Worm (Caenorhabditis elegans) whole organism, L2 larva: Measurements from ENCODE around the gene str-159.

Source experiments
- F13H6.1 ChIP-seq: sonication (generic microtip); optimal IDR thresholded peaks from 2 replicates; lab custom pipeline; 2016; ENCODE audit warnings: missing genetic modification characterization, missing compliant biosample characterization
- R02D3.7 ChIP-seq: fragments of 150-350 bp; optimal IDR thresholded peaks from 2 replicates; lab custom pipeline; 2014; ENCODE audit warnings: missing biosample characterization, missing genetic modification characterization
- Y55F3AM.14 ChIP-seq: fragments of 200-800 bp; sonication (Bioruptor generic); optimal IDR thresholded peaks from 2 replicates; lab custom pipeline; 2018; ENCODE audit warnings: mild to moderate bottlenecking, missing genetic modification characterization, missing compliant biosample characterization
- ZK546.5 ChIP-seq: sonication (generic microtip); optimal IDR thresholded peaks from 2 replicates; lab custom pipeline; 2017; ENCODE audit warnings: missing biosample characterization, missing genetic modification characterization
- alr-1 ChIP-seq: fragments of 150-350 bp; optimal IDR thresholded peaks from 2 replicates; lab custom pipeline; 2014; ENCODE audit warnings: missing biosample characterization, missing genetic modification characterization
- aly-2 ChIP-seq: fragments of 150-350 bp; optimal IDR thresholded peaks from 2 replicates; lab custom pipeline; 2014; ENCODE audit warnings: missing biosample characterization, missing genetic modification characterization
- ama-1 ChIP-seq: fragments of 150-350 bp; optimal IDR thresholded peaks from 2 replicates; lab custom pipeline; 2018; ENCODE audit warnings: inconsistent platforms
- blmp-1 ChIP-seq: sonication (generic microtip); optimal IDR thresholded peaks from 2 replicates; lab custom pipeline; 2017; ENCODE audit warnings: missing genetic modification characterization, mild to moderate bottlenecking, missing compliant biosample characterization, antibody characterized with exemption, moderate library complexity; ENCODE audit not compliant: insufficient read depth
- ceh-82 ChIP-seq: fragments of 150-350 bp; optimal IDR thresholded peaks from 2 replicates; lab custom pipeline; 2014; ENCODE audit warnings: missing biosample characterization, missing genetic modification characterization
- crh-2 ChIP-seq: sonication (generic microtip); optimal IDR thresholded peaks from 2 replicates; lab custom pipeline; 2017; ENCODE audit warnings: missing biosample characterization, missing genetic modification characterization
- dmd-4 ChIP-seq: sonication (generic microtip); optimal IDR thresholded peaks from 2 replicates; lab custom pipeline; 2017; ENCODE audit warnings: missing biosample characterization, missing genetic modification characterization
- egl-27 ChIP-seq: sonication (generic microtip); optimal IDR thresholded peaks from 3 replicates; lab custom pipeline; 2017; ENCODE audit warnings: missing biosample characterization, missing genetic modification reagents, missing genetic modification characterization
- elt-1 ChIP-seq: fragments of 150-350 bp; optimal IDR thresholded peaks from 2 replicates; lab custom pipeline; 2014; ENCODE audit warnings: missing biosample characterization, missing genetic modification characterization
- elt-3 ChIP-seq: sonication (generic microtip); optimal IDR thresholded peaks from 2 replicates; lab custom pipeline; 2017; ENCODE audit warnings: missing biosample characterization, missing genetic modification characterization
- fos-1 ChIP-seq: fragments of 150-350 bp; optimal IDR thresholded peaks from 2 replicates; lab custom pipeline; 2014; ENCODE audit warnings: missing biosample characterization, missing genetic modification characterization
- gmeb-1 ChIP-seq: fragments of 150-350 bp; optimal IDR thresholded peaks from 2 replicates; lab custom pipeline; 2014; ENCODE audit warnings: missing biosample characterization, missing genetic modification characterization
- lin-11 ChIP-seq: fragments of 150-350 bp; sonication (generic microtip); optimal IDR thresholded peaks from 2 replicates; lab custom pipeline; 2014; ENCODE audit warnings: missing biosample characterization, missing genetic modification characterization, inconsistent platforms, mixed read lengths
- lin-13 ChIP-seq: fragments of 150-350 bp; optimal IDR thresholded peaks from 2 replicates; lab custom pipeline; 2014; ENCODE audit warnings: missing biosample characterization, missing genetic modification reagents, missing genetic modification characterization
- lsy-2 ChIP-seq, 2 experiments: fragments of 150-350 bp in 1 of 2; sonication (generic microtip) in 1 of 2; optimal IDR thresholded peaks; 2 replicates each; lab custom pipeline; 2014 to 2017; ENCODE audit warnings: missing biosample characterization in 2 of 2, missing genetic modification characterization in 2 of 2
- mab-5 ChIP-seq: fragments of 150-350 bp; optimal IDR thresholded peaks from 2 replicates; lab custom pipeline; 2014; ENCODE audit warnings: missing biosample characterization, missing genetic modification characterization
- mbf-1 ChIP-seq: sonication (generic microtip); optimal IDR thresholded peaks from 2 replicates; lab custom pipeline; 2017; ENCODE audit warnings: missing biosample characterization, missing genetic modification characterization
- mdl-1 ChIP-seq, 2 experiments: fragments of 150-350 bp in 1 of 2; sonication (generic microtip) in 1 of 2; optimal IDR thresholded peaks; 2 replicates each; lab custom pipeline; 2017; ENCODE audit warnings: missing biosample characterization in 2 of 2, missing genetic modification characterization in 2 of 2
- nhr-10 ChIP-seq: sonication (generic microtip); optimal IDR thresholded peaks from 2 replicates; lab custom pipeline; 2017; ENCODE audit warnings: missing biosample characterization, missing genetic modification characterization
- nhr-11 ChIP-seq: fragments of 150-350 bp; optimal IDR thresholded peaks from 2 replicates; lab custom pipeline; 2014; ENCODE audit warnings: missing biosample characterization, missing genetic modification characterization
- nhr-12 ChIP-seq: fragments of 150-350 bp; optimal IDR thresholded peaks from 2 replicates; lab custom pipeline; 2014; ENCODE audit warnings: missing biosample characterization, missing genetic modification characterization
- nhr-21 ChIP-seq: fragments of 150-350 bp; optimal IDR thresholded peaks from 2 replicates; lab custom pipeline; 2014; ENCODE audit warnings: missing biosample characterization, missing genetic modification characterization
- nhr-237 ChIP-seq: fragments of 150-350 bp; optimal IDR thresholded peaks from 2 replicates; lab custom pipeline; 2014; ENCODE audit warnings: missing biosample characterization, missing genetic modification characterization
- nhr-25 ChIP-seq: fragments of 150-350 bp; sonication (generic microtip); optimal IDR thresholded peaks from 3 replicates; lab custom pipeline; 2014; ENCODE audit warnings: missing biosample characterization, missing genetic modification characterization
- nhr-77 ChIP-seq: fragments of 150-350 bp; optimal IDR thresholded peaks from 2 replicates; lab custom pipeline; 2014; ENCODE audit warnings: missing biosample characterization, missing genetic modification characterization
- peb-1 ChIP-seq: fragments of 150-350 bp; optimal IDR thresholded peaks from 2 replicates; lab custom pipeline; 2014; ENCODE audit warnings: missing biosample characterization, missing genetic modification characterization
- sem-4 ChIP-seq: fragments of 150-350 bp; optimal IDR thresholded peaks from 2 replicates; lab custom pipeline; 2014; ENCODE audit warnings: missing biosample characterization, missing genetic modification reagents, missing genetic modification characterization
- skn-1 ChIP-seq: sonication (generic microtip); optimal IDR thresholded peaks from 2 replicates; lab custom pipeline; 2017; ENCODE audit warnings: missing biosample characterization, missing genetic modification characterization
- sma-3 ChIP-seq: sonication (generic microtip); optimal IDR thresholded peaks from 2 replicates; lab custom pipeline; 2016; ENCODE audit warnings: missing genetic modification reagents, missing genetic modification characterization, missing compliant biosample characterization
- snpc-4 ChIP-seq: fragments of 150-350 bp; optimal IDR thresholded peaks from 2 replicates; lab custom pipeline; 2014; ENCODE audit warnings: missing biosample characterization, missing genetic modification characterization
- unc-39 ChIP-seq: fragments of 150-350 bp; optimal IDR thresholded peaks from 2 replicates; lab custom pipeline; 2014; ENCODE audit warnings: missing biosample characterization, missing genetic modification characterization
- unc-55 ChIP-seq: fragments of 150-350 bp; sonication (generic microtip); optimal IDR thresholded peaks from 3 replicates; lab custom pipeline; 2014; ENCODE audit warnings: missing biosample characterization, missing genetic modification reagents, missing genetic modification characterization
- unc-62 ChIP-seq: fragments of 150-350 bp; optimal IDR thresholded peaks from 2 replicates; lab custom pipeline; 2014; ENCODE audit warnings: missing biosample characterization, missing genetic modification reagents, missing genetic modification characterization
- zag-1 ChIP-seq: fragments of 150-350 bp; optimal IDR thresholded peaks from 2 replicates; lab custom pipeline; 2014; ENCODE audit warnings: missing biosample characterization, missing genetic modification characterization
- ztf-1 ChIP-seq: fragments of 200-800 bp; sonication (Bioruptor generic); conservative IDR thresholded peaks from 2 replicates; pipeline ENCODE4 v1.3.6; 2022; ENCODE audit warnings: missing genetic modification characterization, missing compliant biosample characterization
- ztf-4 ChIP-seq: fragments of 150-350 bp; optimal IDR thresholded peaks from 2 replicates; lab custom pipeline; 2014; ENCODE audit warnings: missing biosample characterization, missing genetic modification characterization

Gene str-159

ce11 chrIV:4905645-4906135 is 3.4 kb upstream of the str-159 start, which contains the start of gene T08B6.4:
TSS of gene T08B6.4 (plus strand) at chrIV:4905695.
- TF ChIP-seq sma-3 (no peak), fos-1 (tag; lab: Kevin White, UChicago) (no peak), blmp-1 (tag; lab: Kevin White, UChicago) (no peak)

- TF ChIP-seq gmeb-1 (tag; lab: Kevin White, UChicago), result no peak
- TF ChIP-seq lin-13 (GFP tag; lab: Kevin White, UChicago), result no peak
- TF ChIP-seq ZK546.5 (tag; lab: Kevin White, UChicago), result no peak
- no peak for TF ChIP-seq ztf-1 (GFP tag; lab: Robert Waterston, UW)
- TF ChIP-seq dmd-4, result no peak
- no peak for TF ChIP-seq R02D3.7 (tag; lab: Kevin White, UChicago)
- no peak for TF ChIP-seq nhr-21 (tag; lab: Kevin White, UChicago)
- TF ChIP-seq sma-3, result no peak
- no peak for TF ChIP-seq elt-3
- TF ChIP-seq, all 48 proteins: peak for 0
These were observed 4.0 kb downstream of the str-159 start, which contains the start of gene str-156 for ce11 chrIV:4913090-4913489. TSS of gene str-156 (plus strand) at chrIV:4913390.

- TF ChIP-seq skn-1 (tag; lab: Kevin White, UChicago) (no peak), unc-62 (no peak), ama-1 (no peak), mdl-1 (tag; optimal IDR thresholded peaks at IDR 0.05; lab: Kevin White, UChicago) (no peak), gmeb-1 (tag; lab: Kevin White, UChicago) (no peak), nhr-25 (tag; lab: Kevin White, UChicago) (no peak), Y55F3AM.14 (GFP tag; lab: Kevin White, UChicago) (no peak), ztf-4 (tag; lab: Kevin White, UChicago) (no peak), sem-4 (no peak), nhr-10 (tag; lab: Kevin White, UChicago) (no peak), lin-11 (tag; lab: Kevin White, UChicago) (no peak), ZK546.5 (tag; lab: Kevin White, UChicago) (no peak)
These were observed 6.5 kb downstream of the str-159 start, which contains the start of gene str-155 for ce11 chrIV:4915689-4916088. TSS of gene str-155 (plus strand) at chrIV:4915989.

ce11 chrIV:4917774-4918173 is 8.6 kb downstream of the str-159 start, which contains the start of gene str-158:
TSS of gene str-158 (plus strand) at chrIV:4918074.
- TF ChIP-seq unc-39 (no peak), nhr-10 (tag; lab: Kevin White, UChicago) (no peak), elt-1 (no peak), nhr-77 (tag; lab: Kevin White, UChicago) (no peak), egl-27 (tag; lab: Kevin White, UChicago) (no peak)

ce11 chrIV:4930045-4930444 is 20.9 kb downstream of the str-159 start, which contains the start of gene Y9C9A.8:
TSS of gene Y9C9A.8 (plus strand) at chrIV:4930345.
- TF ChIP-seq nhr-10 (tag; lab: Kevin White, UChicago), result no peak
- TF ChIP-seq fos-1 (tag; lab: Kevin White, UChicago), result peak; percentile 13
- TF ChIP-seq, all 48 proteins: peak for 1

- TF ChIP-seq unc-55 (no peak), Y55F3AM.14 (GFP tag; lab: Kevin White, UChicago) (no peak), lsy-2 (tag; optimal IDR thresholded peaks at IDR 0.05; lab: Kevin White, UChicago) (no peak), nhr-77 (tag; lab: Kevin White, UChicago) (no peak), elt-1 (no peak), nhr-12 (no peak), R02D3.7 (tag; lab: Kevin White, UChicago) (no peak), alr-1 (tag; lab: Kevin White, UChicago) (no peak), unc-62 (no peak), F13H6.1 (tag; lab: Kevin White, UChicago) (no peak), nhr-21 (tag; lab: Kevin White, UChicago) (peak; percentile 24), mab-5 (tag; lab: Kevin White, UChicago) (no peak), dmd-4 (no peak), skn-1 (tag; lab: Kevin White, UChicago) (no peak), elt-3 (no peak), crh-2 (peak; percentile 19), zag-1 (no peak), blmp-1 (tag; lab: Kevin White, UChicago) (no peak), nhr-11 (tag; lab: Kevin White, UChicago) (no peak), snpc-4 (peak; percentile 92), mdl-1 (tag; optimal IDR thresholded peaks at IDR 0.05; lab: Kevin White, UChicago) (no peak), ceh-82 (tag; lab: Kevin White, UChicago) (no peak), sem-4 (no peak), ztf-4 (tag; lab: Kevin White, UChicago) (no peak), ztf-1 (GFP tag; lab: Robert Waterston, UW) (no peak), mbf-1 (tag; lab: Kevin White, UChicago) (no peak), aly-2 (no peak), peb-1 (no peak), nhr-25 (tag; lab: Kevin White, UChicago) (no peak), nhr-237 (tag; lab: Kevin White, UChicago) (no peak), fos-1 (tag; lab: Kevin White, UChicago) (no peak)
These were observed 21.7 kb downstream of the str-159 start for ce11 chrIV:4930754-4931322.
